Fruit fly (Drosophila melanogaster) whole organism, prepupa: Measurements from ENCODE around the gene Mur18B.

ENCODE experiments used
- Blimp-1 ChIP-seq: fragments of 200-800 bp; sonication (Bioruptor generic); optimal IDR thresholded peaks from 3 replicates; lab custom pipeline; 2017; ENCODE audit warnings: missing biosample characterization, missing genetic modification characterization, mild to moderate bottlenecking, moderate library complexity, missing genetic modification reagents
- CG10631 ChIP-seq: fragments of 200-800 bp; sonication (Bioruptor generic); optimal IDR thresholded peaks from 2 replicates; lab custom pipeline; 2016; ENCODE audit warnings: missing biosample characterization, missing genetic modification characterization
- CG10669 ChIP-seq: fragments of 200-800 bp; sonication (Bioruptor generic); optimal IDR thresholded peaks from 3 replicates; lab custom pipeline; 2018; ENCODE audit warnings: missing biosample characterization, mild to moderate bottlenecking, missing genetic modification characterization, moderate library complexity
- CG11762 ChIP-seq: fragments of 200-800 bp; sonication (Bioruptor generic); optimal IDR thresholded peaks from 3 replicates; lab custom pipeline; 2016; ENCODE audit warnings: missing biosample characterization, missing genetic modification characterization; ENCODE audit not compliant: insufficient read depth
- CG11902 ChIP-seq: fragments of 200-800 bp; sonication (Bioruptor generic); optimal IDR thresholded peaks from 3 replicates; lab custom pipeline; 2016; ENCODE audit warnings: missing biosample characterization, missing genetic modification characterization
- CG16779 ChIP-seq: fragments of 200-800 bp; sonication (Bioruptor generic); optimal IDR thresholded peaks from 3 replicates; lab custom pipeline; 2017; ENCODE audit warnings: missing biosample characterization, mild to moderate bottlenecking, missing genetic modification characterization
- CG3032 ChIP-seq: fragments of 200-800 bp; optimal IDR thresholded peaks from 2 replicates; lab custom pipeline; 2019; ENCODE audit warnings: missing biosample characterization, mild to moderate bottlenecking, missing genetic modification characterization, moderate library complexity
- CG31627 ChIP-seq: fragments of 200-800 bp; sonication (Bioruptor generic); optimal IDR thresholded peaks from 3 replicates; lab custom pipeline; 2016; ENCODE audit warnings: missing biosample characterization, missing genetic modification characterization
- CG32006 ChIP-seq: fragments of 200-800 bp; sonication (Bioruptor generic); optimal IDR thresholded peaks from 3 replicates; lab custom pipeline; 2017; ENCODE audit warnings: missing biosample characterization, mild to moderate bottlenecking, missing genetic modification characterization
- CG34406 ChIP-seq: fragments of 200-800 bp; sonication (Bioruptor generic); optimal IDR thresholded peaks from 3 replicates; lab custom pipeline; 2016; ENCODE audit warnings: missing biosample characterization, missing genetic modification characterization
- CG3919 ChIP-seq: fragments of 200-800 bp; sonication (Bioruptor generic); optimal IDR thresholded peaks from 3 replicates; lab custom pipeline; 2016; ENCODE audit warnings: missing biosample characterization, missing genetic modification characterization
- CG4318 ChIP-seq: fragments of 200-800 bp; sonication (Bioruptor generic); optimal IDR thresholded peaks from 3 replicates; lab custom pipeline; 2017; ENCODE audit warnings: missing biosample characterization, mild to moderate bottlenecking, missing genetic modification characterization
- CG6163 ChIP-seq: fragments of 200-800 bp; sonication (Bioruptor generic); IDR thresholded peaks from 3 replicates; pipeline ENCODE4 v1.3.6; 2022; ENCODE audit warnings: missing biosample characterization, missing genetic modification characterization
- CG6792 ChIP-seq: fragments of 200-800 bp; sonication (Bioruptor generic); optimal IDR thresholded peaks from 3 replicates; lab custom pipeline; 2016; ENCODE audit warnings: missing biosample characterization, missing genetic modification characterization
- CG6808 ChIP-seq: fragments of 200-800 bp; sonication (Bioruptor generic); optimal IDR thresholded peaks from 3 replicates; lab custom pipeline; 2017; ENCODE audit warnings: missing biosample characterization, missing genetic modification characterization, mild to moderate bottlenecking, moderate library complexity, missing genetic modification reagents
- CG6854 ChIP-seq: fragments of 200-800 bp; sonication (Bioruptor generic); optimal IDR thresholded peaks from 2 replicates; lab custom pipeline; 2017; ENCODE audit warnings: missing biosample characterization, mild to moderate bottlenecking, missing genetic modification characterization
- CG7368 ChIP-seq: fragments of 200-800 bp; sonication (Bioruptor generic); optimal IDR thresholded peaks from 3 replicates; lab custom pipeline; 2016; ENCODE audit warnings: missing biosample characterization, missing genetic modification characterization
- CG8319 ChIP-seq: fragments of 200-800 bp; sonication (Bioruptor generic); optimal IDR thresholded peaks from 3 replicates; lab custom pipeline; 2016; ENCODE audit warnings: missing biosample characterization, missing genetic modification characterization
- CG8632 ChIP-seq: fragments of 200-800 bp; sonication (Bioruptor generic); optimal IDR thresholded peaks from 3 replicates; lab custom pipeline; 2016; ENCODE audit warnings: missing biosample characterization, missing genetic modification characterization
- CG9139 ChIP-seq: fragments of 200-800 bp; sonication (Bioruptor generic); optimal IDR thresholded peaks from 3 replicates; lab custom pipeline; 2017; ENCODE audit warnings: missing biosample characterization, mild to moderate bottlenecking, missing genetic modification characterization
- Eip75B ChIP-seq: fragments of 200-800 bp; sonication (Bioruptor generic); optimal IDR thresholded peaks from 3 replicates; lab custom pipeline; 2016; ENCODE audit warnings: missing biosample characterization, missing genetic modification characterization
- Eip93F ChIP-seq: fragments of 200-800 bp; sonication (Bioruptor generic); optimal IDR thresholded peaks from 2 replicates; lab custom pipeline; 2016; ENCODE audit warnings: missing biosample characterization, mild to moderate bottlenecking, missing genetic modification characterization
- Ets21C ChIP-seq: fragments of 200-800 bp; sonication (Bioruptor generic); optimal IDR thresholded peaks from 3 replicates; lab custom pipeline; 2016; ENCODE audit warnings: missing biosample characterization, missing genetic modification characterization
- Ets96B ChIP-seq: fragments of 200-800 bp; optimal IDR thresholded peaks from 2 replicates; lab custom pipeline; 2019; ENCODE audit warnings: missing biosample characterization, mild to moderate bottlenecking, missing genetic modification characterization, moderate library complexity
- Gug ChIP-seq: fragments of 200-800 bp; sonication (Bioruptor generic); IDR thresholded peaks from 2 replicates; pipeline ENCODE4 v1.3.6; 2022; ENCODE audit warnings: missing biosample characterization, missing genetic modification characterization
- Hr38 ChIP-seq: sonication (Bioruptor generic); optimal IDR thresholded peaks from 2 replicates; lab custom pipeline; 2016; ENCODE audit warnings: missing biosample characterization, missing genetic modification characterization
- Hr39 ChIP-seq: fragments of 200-800 bp; sonication (Bioruptor generic); optimal IDR thresholded peaks from 2 replicates; lab custom pipeline; 2016; ENCODE audit warnings: missing biosample characterization, missing genetic modification characterization
- Hr4 ChIP-seq: fragments of 200-800 bp; sonication (Bioruptor generic); optimal IDR thresholded peaks from 3 replicates; lab custom pipeline; 2016; ENCODE audit warnings: missing biosample characterization, missing genetic modification characterization
- Lpt ChIP-seq: fragments of 200-800 bp; sonication (Bioruptor generic); optimal IDR thresholded peaks from 3 replicates; lab custom pipeline; 2016; ENCODE audit warnings: missing biosample characterization, missing genetic modification characterization
- Met ChIP-seq: fragments of 200-800 bp; sonication (Bioruptor generic); optimal IDR thresholded peaks from 3 replicates; lab custom pipeline; 2016; ENCODE audit warnings: missing biosample characterization, missing genetic modification characterization
- Smox ChIP-seq: fragments of 200-800 bp; sonication (Bioruptor generic); optimal IDR thresholded peaks from 3 replicates; lab custom pipeline; 2016; ENCODE audit warnings: missing biosample characterization, missing genetic modification characterization
- Sox14 ChIP-seq: fragments of 200-800 bp; sonication (Bioruptor generic); optimal IDR thresholded peaks from 3 replicates; lab custom pipeline; 2016; ENCODE audit warnings: missing biosample characterization, missing genetic modification characterization
- Sox15 ChIP-seq: fragments of 200-800 bp; sonication (Bioruptor generic); optimal IDR thresholded peaks from 3 replicates; lab custom pipeline; 2016; ENCODE audit warnings: missing biosample characterization, missing genetic modification characterization
- acj6 ChIP-seq: fragments of 200-800 bp; sonication (Bioruptor generic); optimal IDR thresholded peaks from 3 replicates; lab custom pipeline; 2016; ENCODE audit warnings: missing biosample characterization, missing genetic modification characterization
- cyc ChIP-seq: fragments of 200-800 bp; sonication (Bioruptor generic); optimal IDR thresholded peaks from 3 replicates; lab custom pipeline; 2016; ENCODE audit warnings: missing biosample characterization, missing genetic modification characterization
- dac ChIP-seq: fragments of 200-800 bp; sonication (Bioruptor generic); optimal IDR thresholded peaks from 2 replicates; lab custom pipeline; 2017; ENCODE audit warnings: missing biosample characterization, mild to moderate bottlenecking, missing genetic modification characterization
- esn ChIP-seq: fragments of 200-800 bp; sonication (Bioruptor generic); optimal IDR thresholded peaks from 2 replicates; lab custom pipeline; 2016; ENCODE audit warnings: missing biosample characterization, mild to moderate bottlenecking, missing genetic modification characterization, moderate library complexity
- fd59A ChIP-seq: fragments of 200-800 bp; sonication (Bioruptor generic); optimal IDR thresholded peaks from 2 replicates; lab custom pipeline; 2017; ENCODE audit warnings: missing biosample characterization, mild to moderate bottlenecking, missing genetic modification characterization, missing genetic modification reagents
- fd85E ChIP-seq: fragments of 200-800 bp; sonication (Bioruptor generic); optimal IDR thresholded peaks from 3 replicates; lab custom pipeline; 2016; ENCODE audit warnings: missing biosample characterization, missing genetic modification characterization
- lz ChIP-seq: fragments of 200-800 bp; sonication (Bioruptor generic); optimal IDR thresholded peaks from 3 replicates; lab custom pipeline; 2016; ENCODE audit warnings: missing biosample characterization, missing genetic modification characterization
- net ChIP-seq: fragments of 200-800 bp; sonication (Bioruptor generic); optimal IDR thresholded peaks from 3 replicates; lab custom pipeline; 2016; ENCODE audit warnings: missing biosample characterization, missing genetic modification characterization
- salr ChIP-seq, 2 experiments: fragments of 200-800 bp; sonication (Bioruptor generic); optimal IDR thresholded peaks; 3 replicates each; lab custom pipeline; 2016 to 2018; ENCODE audit warnings: missing biosample characterization in 2 of 2, missing genetic modification characterization in 2 of 2, mild to moderate bottlenecking in 1 of 2
- spab ChIP-seq: fragments of 200-800 bp; sonication (Bioruptor generic); optimal IDR thresholded peaks from 2 replicates; lab custom pipeline; 2017; ENCODE audit warnings: missing biosample characterization, mild to moderate bottlenecking, missing genetic modification characterization, missing genetic modification reagents
- ss ChIP-seq, 2 experiments: fragments of 200-800 bp; sonication (Bioruptor generic); optimal IDR thresholded peaks; 2 replicates in 1 of 2; 3 replicates in 1 of 2; lab custom pipeline; 2017 to 2018; ENCODE audit warnings: mild to moderate bottlenecking in 2 of 2, missing biosample characterization in 2 of 2, missing genetic modification characterization in 2 of 2, moderate library complexity in 1 of 2
- svp ChIP-seq: fragments of 200-800 bp; sonication (Bioruptor generic); peaks from one replicate; lab custom pipeline; 2016; ENCODE audit warnings: missing biosample characterization, missing genetic modification characterization
- topi ChIP-seq: fragments of 200-800 bp; sonication (Bioruptor generic); optimal IDR thresholded peaks from 3 replicates; lab custom pipeline; 2016; ENCODE audit warnings: missing biosample characterization, missing genetic modification characterization
- vri ChIP-seq: fragments of 200-800 bp; sonication (Bioruptor generic); optimal IDR thresholded peaks from 3 replicates; lab custom pipeline; 2016; ENCODE audit warnings: missing biosample characterization, mild to moderate bottlenecking, missing genetic modification characterization

Gene Mur18B

dm6 chrX:19212954-19213353, at the start of gene Mur18B:
Gene Mur18B, plus strand, starts transcription at chrX:19213254.
- TF ChIP-seq cyc (no peak), CG16779 (no peak), CG6808 (GFP tag; lab: Kevin White, UChicago) (no peak), CG8319 (GFP tag; lab: Kevin White, UChicago) (no peak), CG8632 (GFP tag; lab: Kevin White, UChicago) (no peak), CG31627 (GFP tag; lab: Kevin White, UChicago) (no peak), Smox (GFP tag; lab: Kevin White, UChicago) (no peak), CG11902 (GFP tag; lab: Kevin White, UChicago) (no peak)

dm6 chrX:19163446-19163845, 49.6 kb upstream of the Mur18B start:
- TF ChIP-seq dac: no peak
- TF ChIP-seq Blimp-1: peak; percentile 17
- no peak for TF ChIP-seq CG4318 (GFP tag; lab: Kevin White, UChicago)

- TF ChIP-seq Eip93F (GFP tag; lab: Kevin White, UChicago) (no peak), CG9139 (GFP tag; lab: Kevin White, UChicago) (no peak), CG32006 (GFP tag; lab: Kevin White, UChicago) (peak; percentile 41), topi (GFP tag; lab: Kevin White, UChicago) (peak; percentile 62), fd59A (GFP tag; lab: Kevin White, UChicago) (no peak), dac (no peak), Ets21C (GFP tag; lab: Kevin White, UChicago) (peak; percentile 65), Lpt (no peak), cyc (peak; percentile 52), Hr38 (GFP tag; lab: Kevin White, UChicago) (no peak), Met (peak; percentile 75), CG8632 (GFP tag; lab: Kevin White, UChicago) (peak; percentile 27), CG6808 (GFP tag; lab: Kevin White, UChicago) (no peak), CG10631 (peak; percentile 46), svp (peak; percentile 88), CG3032 (no peak), CG10669 (GFP tag; lab: Kevin White, UChicago) (no peak), Sox15 (peak; percentile 45), CG6792 (GFP tag; lab: Kevin White, UChicago) (peak; percentile 53), salr (GFP tag; optimal IDR thresholded peaks at IDR 0.05; lab: Kevin White, UChicago) (no peak), Sox14 (GFP tag; lab: Kevin White, UChicago) (peak; percentile 49), CG3919 (no peak), Hr4 (GFP tag; lab: Kevin White, UChicago) (peak; percentile 39), Hr39 (GFP tag; lab: Kevin White, UChicago) (peak; percentile 73), net (peak; percentile 22), ss (GFP tag; optimal IDR thresholded peaks at IDR 0.05; lab: Kevin White, UChicago) (no peak), lz (GFP tag; lab: Kevin White, UChicago) (peak; percentile 75), CG4318 (GFP tag; lab: Kevin White, UChicago) (peak; percentile 19), acj6 (peak; percentile 47), fd85E (GFP tag; lab: Kevin White, UChicago) (no peak), CG34406 (GFP tag; lab: Kevin White, UChicago) (peak; percentile 55), Gug (GFP tag; lab: Robert Waterston, UW) (no peak), Smox (GFP tag; lab: Kevin White, UChicago) (peak; percentile 74), CG7368 (GFP tag; lab: Kevin White, UChicago) (no peak), CG6163 (GFP tag; lab: Robert Waterston, UW) (no peak), Blimp-1 (no peak), CG6854 (GFP tag; lab: Kevin White, UChicago) (no peak), esn (peak; percentile 79), Ets96B (tag; lab: Kevin White, UChicago) (no peak), CG11902 (GFP tag; lab: Kevin White, UChicago) (peak; percentile 18), spab (GFP tag; lab: Kevin White, UChicago) (no peak), vri (GFP tag; lab: Kevin White, UChicago) (peak; percentile 58), CG31627 (GFP tag; lab: Kevin White, UChicago) (peak; percentile 80), CG11762 (GFP tag; lab: Kevin White, UChicago) (no peak), Eip75B (GFP tag; lab: Kevin White, UChicago) (peak; percentile 40), CG16779 (no peak)
Measured at dm6 chrX:19164726-19165125, 48.3 kb upstream of the Mur18B start.
